Worm (Caenorhabditis elegans) whole organism, midembryonic: ENCODE results near the gene idpc-2.

Experiments
- T22C8.4 ChIP-seq: fragments of 200-800 bp; sonication (Bioruptor generic); IDR thresholded peaks from 2 replicates; pipeline ENCODE4 v1.3.6; 2022; ENCODE audit warnings: missing genetic modification characterization, missing compliant biosample characterization
- cog-1 ChIP-seq: sonication (generic microtip); optimal IDR thresholded peaks from 2 replicates; lab custom pipeline; 2016; ENCODE audit warnings: missing genetic modification characterization, missing compliant biosample characterization
- flt-1 ChIP-seq: fragments of 200-800 bp; sonication (Bioruptor generic); IDR thresholded peaks from 2 replicates; pipeline ENCODE4 v1.3.6; 2022; ENCODE audit warnings: missing genetic modification characterization, missing compliant biosample characterization
- klf-2 ChIP-seq: fragments of 200-800 bp; sonication (Bioruptor generic); conservative IDR thresholded peaks from 2 replicates; pipeline ENCODE4 v1.3.6; 2022; ENCODE audit warnings: missing genetic modification reagents, missing genetic modification characterization, missing compliant biosample characterization
- med-1 ChIP-seq: sonication (generic microtip); optimal IDR thresholded peaks from 2 replicates; lab custom pipeline; 2017; ENCODE audit warnings: missing genetic modification characterization, mild to moderate bottlenecking, missing compliant biosample characterization, antibody characterized with exemption, missing genetic modification reagents; ENCODE audit not compliant: insufficient read depth
- ref-1 ChIP-seq: fragments of 200-800 bp; sonication (Bioruptor generic); conservative IDR thresholded peaks from 2 replicates; pipeline ENCODE4 v1.3.6; 2022; ENCODE audit warnings: missing genetic modification reagents, missing genetic modification characterization, missing compliant biosample characterization
- tab-1 ChIP-seq: fragments of 200-800 bp; sonication (Bioruptor generic); IDR thresholded peaks from 2 replicates; pipeline ENCODE4 v1.3.6; 2022; ENCODE audit warnings: missing genetic modification characterization, missing compliant biosample characterization
- ztf-23 ChIP-seq: fragments of 200-800 bp; sonication (Bioruptor generic); IDR thresholded peaks from 2 replicates; pipeline ENCODE4 v1.3.6; 2022; ENCODE audit warnings: missing genetic modification reagents, missing genetic modification characterization, missing compliant biosample characterization
- ztf-29 ChIP-seq: fragments of 200-800 bp; sonication (Bioruptor generic); IDR thresholded peaks from 2 replicates; pipeline ENCODE4 v1.3.6; 2022; ENCODE audit warnings: missing genetic modification reagents, missing genetic modification characterization, missing compliant biosample characterization

The idpc-2 gene

ce11 chrV:8660475-8660874 is 39.4 kb upstream of the idpc-2 start:
- TF ChIP-seq ztf-23 (GFP tag; lab: Robert Waterston, UW), result no peak
- no peak for TF ChIP-seq cog-1 (tag; lab: Kevin White, UChicago)
- no peak for TF ChIP-seq med-1 (GFP tag; lab: Kevin White, UChicago)
- no peak for TF ChIP-seq ref-1
- TF ChIP-seq flt-1 (GFP tag; lab: Robert Waterston, UW), result no peak
- no peak for TF ChIP-seq ztf-29 (GFP tag; lab: Robert Waterston, UW)
- no peak for TF ChIP-seq T22C8.4 (GFP tag; lab: Robert Waterston, UW)

ce11 chrV:8658577-8659362 is 37.7 kb upstream of the idpc-2 start:
- TF ChIP-seq ztf-29 (GFP tag; lab: Robert Waterston, UW), result no peak
- no peak for TF ChIP-seq cog-1 (tag; lab: Kevin White, UChicago)
- no peak for TF ChIP-seq klf-2 (GFP tag; lab: Robert Waterston, UW)

- TF ChIP-seq ref-1, result no peak
- no peak for TF ChIP-seq flt-1 (GFP tag; lab: Robert Waterston, UW)
- TF ChIP-seq tab-1, result no peak
- TF ChIP-seq ztf-23 (GFP tag; lab: Robert Waterston, UW), result no peak
- TF ChIP-seq cog-1 (tag; lab: Kevin White, UChicago), result no peak
- no peak for TF ChIP-seq klf-2 (GFP tag; lab: Robert Waterston, UW)
- no peak for TF ChIP-seq ztf-29 (GFP tag; lab: Robert Waterston, UW)
- TF ChIP-seq T22C8.4 (GFP tag; lab: Robert Waterston, UW), result no peak
- no peak for TF ChIP-seq med-1 (GFP tag; lab: Kevin White, UChicago)
These were observed 36.8 kb upstream of the idpc-2 start for ce11 chrV:8657911-8658310.

ce11 chrV:8654460-8655419 is 33.6 kb upstream of the idpc-2 start:
- no peak for TF ChIP-seq ztf-29 (GFP tag; lab: Robert Waterston, UW)
- no peak for TF ChIP-seq ztf-23 (GFP tag; lab: Robert Waterston, UW)
- TF ChIP-seq T22C8.4 (GFP tag; lab: Robert Waterston, UW), result no peak
- no peak for TF ChIP-seq ref-1
- no peak for TF ChIP-seq tab-1
- no peak for TF ChIP-seq flt-1 (GFP tag; lab: Robert Waterston, UW)
- no peak for TF ChIP-seq cog-1 (tag; lab: Kevin White, UChicago)
- TF ChIP-seq klf-2 (GFP tag; lab: Robert Waterston, UW), result no peak
- TF ChIP-seq med-1 (GFP tag; lab: Kevin White, UChicago), result no peak

ce11 chrV:8653080-8653821 is 32.1 kb upstream of the idpc-2 start:
- TF ChIP-seq ztf-23 (GFP tag; lab: Robert Waterston, UW), result no peak
- no peak for TF ChIP-seq flt-1 (GFP tag; lab: Robert Waterston, UW)
- TF ChIP-seq med-1 (GFP tag; lab: Kevin White, UChicago), result no peak
- no peak for TF ChIP-seq ref-1
- no peak for TF ChIP-seq ztf-29 (GFP tag; lab: Robert Waterston, UW)
- no peak for TF ChIP-seq tab-1
- TF ChIP-seq klf-2 (GFP tag; lab: Robert Waterston, UW), result no peak

- TF ChIP-seq klf-2 (GFP tag; lab: Robert Waterston, UW) (no peak), ref-1 (no peak), ztf-23 (GFP tag; lab: Robert Waterston, UW) (no peak), cog-1 (tag; lab: Kevin White, UChicago) (no peak), med-1 (GFP tag; lab: Kevin White, UChicago) (no peak), ztf-29 (GFP tag; lab: Robert Waterston, UW) (no peak), flt-1 (GFP tag; lab: Robert Waterston, UW) (no peak), tab-1 (no peak), T22C8.4 (GFP tag; lab: Robert Waterston, UW) (no peak)
These were observed 31.1 kb upstream of the idpc-2 start for ce11 chrV:8652177-8652576.

- no peak for TF ChIP-seq tab-1
- TF ChIP-seq T22C8.4 (GFP tag; lab: Robert Waterston, UW), result no peak
- no peak for TF ChIP-seq klf-2 (GFP tag; lab: Robert Waterston, UW)
- no peak for TF ChIP-seq med-1 (GFP tag; lab: Kevin White, UChicago)
- no peak for TF ChIP-seq cog-1 (tag; lab: Kevin White, UChicago)
- no peak for TF ChIP-seq ztf-29 (GFP tag; lab: Robert Waterston, UW)
- no peak for TF ChIP-seq ztf-23 (GFP tag; lab: Robert Waterston, UW)
- no peak for TF ChIP-seq flt-1 (GFP tag; lab: Robert Waterston, UW)
- TF ChIP-seq ref-1, result no peak
These were observed 30.0 kb upstream of the idpc-2 start for ce11 chrV:8651007-8651711.

ce11 chrV:8650365-8650764 is 29.3 kb upstream of the idpc-2 start:
- TF ChIP-seq klf-2 (GFP tag; lab: Robert Waterston, UW) (no peak), ref-1 (no peak), med-1 (GFP tag; lab: Kevin White, UChicago) (no peak), cog-1 (tag; lab: Kevin White, UChicago) (no peak), ztf-23 (GFP tag; lab: Robert Waterston, UW) (no peak), T22C8.4 (GFP tag; lab: Robert Waterston, UW) (no peak), flt-1 (GFP tag; lab: Robert Waterston, UW) (no peak), ztf-29 (GFP tag; lab: Robert Waterston, UW) (no peak)
